Fruit fly (Drosophila melanogaster): ENCODE results near the gene CG13003.
A peak's percentile ranks its signal among the peaks of the same experiment; 100 is the strongest.

The CG13003 gene

dm6 chrX:16833097-16833496, 43.2 kb downstream of the CG13003 start (continued):
- TF ChIP-seq CG12071 (GFP tag; optimal IDR thresholded peaks at IDR 0.05), result peak; percentile 77
- no peak for TF ChIP-seq kni (GFP tag; optimal IDR thresholded peaks at IDR 0.05)
- TF ChIP-seq CG6254 (GFP tag; optimal IDR thresholded peaks at IDR 0.05), result peak; percentile 77
- TF ChIP-seq trem (tag; optimal IDR thresholded peaks at IDR 0.05), result peak; percentile 74
- peak; percentile 71 for TF ChIP-seq bcd (GFP tag; optimal IDR thresholded peaks at IDR 0.05)
- TF ChIP-seq pan (optimal IDR thresholded peaks at IDR 0.05), result no peak
- peak in 1 of 2 experiments; percentile 70 for TF ChIP-seq pan (GFP tag; optimal IDR thresholded peaks at IDR 0.05 in 1 of 2, IDR thresholded peaks at IDR 0.05 in 1 of 2)
- no peak for TF ChIP-seq ro (GFP tag; IDR thresholded peaks at IDR 0.05)
- peak; percentile 22 for TF ChIP-seq HLH54F (GFP tag; optimal IDR thresholded peaks at IDR 0.05)
- TF ChIP-seq CG17829 (tag; optimal IDR thresholded peaks at IDR 0.05), result peak; percentile 78
- TF ChIP-seq CG11398 (GFP tag; optimal IDR thresholded peaks at IDR 0.05), result no peak
- peak; percentile 41 for TF ChIP-seq MTF-1 (GFP tag; optimal IDR thresholded peaks at IDR 0.05; ENCODE audit: borderline replicate concordance)
- peak; percentile 86 for TF ChIP-seq Drgx (GFP tag; IDR thresholded peaks at IDR 0.05)
- no peak for TF ChIP-seq CG6683 (GFP tag; optimal IDR thresholded peaks at IDR 0.05)
- TF ChIP-seq amos (GFP tag; IDR thresholded peaks at IDR 0.05; ENCODE audit: partially characterized antibody), result no peak
- peak; percentile 30 for TF ChIP-seq dmrt11E (tag; optimal IDR thresholded peaks at IDR 0.05)
- TF ChIP-seq CG8281 (tag; optimal IDR thresholded peaks at IDR 0.05), result peak; percentile 63
- peak; percentile 57 for TF ChIP-seq Abd-B (GFP tag; optimal IDR thresholded peaks at IDR 0.05)
- no peak for TF ChIP-seq hbn (GFP tag; IDR thresholded peaks at IDR 0.05; ENCODE audit: partially characterized antibody)
- TF ChIP-seq Scr (GFP tag; IDR thresholded peaks at IDR 0.05; ENCODE audit: partially characterized antibody), result no peak
- peak; percentile 77 for TF ChIP-seq NfI (GFP tag; optimal IDR thresholded peaks at IDR 0.05)
- peak; percentile 57 for TF ChIP-seq Fer1 (GFP tag; optimal IDR thresholded peaks at IDR 0.05)
- TF ChIP-seq Sin3A (optimal IDR thresholded peaks at IDR 0.05), result no peak
- peak; percentile 70 for TF ChIP-seq CG17385 (GFP tag; optimal IDR thresholded peaks at IDR 0.05)
- TF ChIP-seq vfl (GFP tag; optimal IDR thresholded peaks at IDR 0.05), result no peak
- TF ChIP-seq Hand (GFP tag; optimal IDR thresholded peaks at IDR 0.05), result no peak
- peak; percentile 83 for TF ChIP-seq unpg (GFP tag; optimal IDR thresholded peaks at IDR 0.05)
- TF ChIP-seq bsh (GFP tag; optimal IDR thresholded peaks at IDR 0.05), result peak; percentile 76 to 89
- peak; percentile 14 for TF ChIP-seq CG10543 (GFP tag; optimal IDR thresholded peaks at IDR 0.05)
- TF ChIP-seq ab (GFP tag; optimal IDR thresholded peaks at IDR 0.05), result no peak
- peak; percentile 66 for TF ChIP-seq lab (GFP tag; optimal IDR thresholded peaks at IDR 0.05)
- TF ChIP-seq kay (GFP tag; optimal IDR thresholded peaks at IDR 0.05), result peak; percentile 31
- peak; percentile 44 for TF ChIP-seq CG10462 (GFP tag; optimal IDR thresholded peaks at IDR 0.05)
- peak; percentile 65 for TF ChIP-seq salm (tag; optimal IDR thresholded peaks at IDR 0.05)
- TF ChIP-seq sug (tag; optimal IDR thresholded peaks at IDR 0.05), result no peak
- peak; percentile 62 for TF ChIP-seq CG12659 (GFP tag; optimal IDR thresholded peaks at IDR 0.05)
- TF ChIP-seq Sry-δ (GFP tag; optimal IDR thresholded peaks at IDR 0.05), result peak; percentile 40
- TF ChIP-seq ken (GFP tag; IDR thresholded peaks at IDR 0.05), result peak; percentile 83
- TF ChIP-seq pnt (GFP tag; optimal IDR thresholded peaks at IDR 0.05), result peak; percentile 71
- TF ChIP-seq Ets65A (GFP tag), result peak; percentile 80
- peak; percentile 35 for TF ChIP-seq Dad (GFP tag; optimal IDR thresholded peaks at IDR 0.05)
- TF ChIP-seq CG8359 (GFP tag; optimal IDR thresholded peaks at IDR 0.05; ENCODE audit: borderline replicate concordance), result peak; percentile 25
- peak; percentile 66; the same call in 2 of the 3 replicates for TF ChIP-seq gce (GFP tag; IDR thresholded peaks at IDR 0.05)
- peak; percentile 81 for TF ChIP-seq CG17359 (tag; optimal IDR thresholded peaks at IDR 0.05)
- TF ChIP-seq CG31441 (GFP tag; IDR thresholded peaks at IDR 0.05), result peak; percentile 87
- peak; percentile 67 for TF ChIP-seq Mrtf (GFP tag; IDR thresholded peaks at IDR 0.05)
- TF ChIP-seq CG11093 (GFP tag; IDR thresholded peaks at IDR 0.05), result 0 out of 3 replicates have a peak, but pooled peaks have one; percentile 15
- no peak for TF ChIP-seq z (GFP tag; IDR thresholded peaks at IDR 0.05)
- TF ChIP-seq CG32532 (GFP tag; IDR thresholded peaks at IDR 0.05), result peak; percentile 61
- TF ChIP-seq ham (GFP tag; IDR thresholded peaks at IDR 0.05), result no peak
- no peak for TF ChIP-seq crc (GFP tag; optimal IDR thresholded peaks at IDR 0.05)
